Fruit fly (Drosophila melanogaster) whole organism, embryonic: ENCODE results near the gene SerRS-m.

Experiments used
- Atf6 ChIP-seq: fragments of 200-800 bp; sonication (Bioruptor generic); IDR thresholded peaks from 2 replicates; pipeline ENCODE4 v1.3.6; 2022; ENCODE audit warnings: missing biosample characterization, missing genetic modification characterization
- B-H2 ChIP-seq: fragments of 200-800 bp; sonication (Bioruptor generic); optimal IDR thresholded peaks from 2 replicates; lab custom pipeline; 2018; ENCODE audit warnings: missing biosample characterization, mild to moderate bottlenecking, missing genetic modification characterization
- CG10431 ChIP-seq: fragments of 200-800 bp; sonication (Bioruptor generic); optimal IDR thresholded peaks from 3 replicates; lab custom pipeline; 2018; ENCODE audit warnings: missing biosample characterization, mild to moderate bottlenecking, missing genetic modification characterization
- CG11093 ChIP-seq: fragments of 200-800 bp; sonication (Bioruptor generic); IDR thresholded peaks from 3 replicates; pipeline ENCODE4 v1.3.6; 2022; ENCODE audit warnings: missing biosample characterization, missing genetic modification characterization
- CG11456 ChIP-seq: fragments of 200-800 bp; sonication (Bioruptor generic); IDR thresholded peaks from 3 replicates; pipeline ENCODE4 v1.3.6; 2022; ENCODE audit warnings: missing biosample characterization, missing genetic modification characterization
- CG12155 ChIP-seq: fragments of 200-800 bp; sonication (Bioruptor generic); optimal IDR thresholded peaks from 3 replicates; lab custom pipeline; 2016; ENCODE audit warnings: missing biosample characterization, missing genetic modification characterization
- CG12942 ChIP-seq: fragments of 200-800 bp; sonication (Bioruptor generic); optimal IDR thresholded peaks from 3 replicates; lab custom pipeline; 2016; ENCODE audit warnings: missing biosample characterization, missing genetic modification characterization
- CG1602 ChIP-seq: fragments of 200-800 bp; sonication (Bioruptor generic); optimal IDR thresholded peaks from 3 replicates; lab custom pipeline; 2016; ENCODE audit warnings: missing biosample characterization, missing genetic modification characterization
- CG1603 ChIP-seq: fragments of 200-800 bp; sonication (Bioruptor generic); optimal IDR thresholded peaks from 2 replicates; lab custom pipeline; 2019; ENCODE audit warnings: missing biosample characterization, mild to moderate bottlenecking, missing genetic modification characterization, moderate library complexity
- CG16815 ChIP-seq: fragments of 200-800 bp; sonication (Bioruptor generic); optimal IDR thresholded peaks from 3 replicates; lab custom pipeline; 2017; ENCODE audit warnings: missing biosample characterization, mild to moderate bottlenecking, missing genetic modification characterization
- CG34422 ChIP-seq: fragments of 200-800 bp; sonication (Bioruptor generic); IDR thresholded peaks from 3 replicates; pipeline ENCODE4 v1.3.6; 2022; ENCODE audit warnings: missing biosample characterization, missing genetic modification characterization
- D ChIP-seq, 2 experiments: fragments of 200-800 bp in 1 of 2; fragments of >200 bp in 1 of 2; sonication (Bioruptor generic) in 1 of 2; optimal IDR thresholded peaks; 2 replicates in 1 of 2; 3 replicates in 1 of 2; lab custom pipeline; 2017; ENCODE audit warnings: mild to moderate bottlenecking in 1 of 2, missing biosample characterization in 1 of 2, missing genetic modification characterization in 1 of 2, missing genetic modification reagents in 1 of 2
- D19B ChIP-seq: fragments of 200-800 bp; sonication (Bioruptor generic); optimal IDR thresholded peaks from 2 replicates; lab custom pipeline; 2017; ENCODE audit warnings: missing biosample characterization, mild to moderate bottlenecking, missing genetic modification characterization
- ERR ChIP-seq: fragments of 200-800 bp; sonication (Bioruptor generic); optimal IDR thresholded peaks from 2 replicates; lab custom pipeline; 2016; ENCODE audit warnings: missing biosample characterization, missing genetic modification characterization
- Hey ChIP-seq: fragments of 200-800 bp; sonication (Bioruptor generic); optimal IDR thresholded peaks from 3 replicates; lab custom pipeline; 2018; ENCODE audit warnings: missing biosample characterization, mild to moderate bottlenecking, missing genetic modification characterization
- HmgD ChIP-seq: fragments of 200-800 bp; sonication (Bioruptor generic); optimal IDR thresholded peaks from 3 replicates; lab custom pipeline; 2016; ENCODE audit warnings: missing biosample characterization, missing genetic modification characterization
- Hmr ChIP-seq: fragments of 200-800 bp; sonication (Bioruptor generic); optimal IDR thresholded peaks from 3 replicates; lab custom pipeline; 2017; ENCODE audit warnings: mild to moderate bottlenecking, missing biosample characterization, missing genetic modification reagents, missing genetic modification characterization
- MBD-R2 ChIP-seq: fragments of 200-800 bp; sonication (Bioruptor generic); IDR thresholded peaks from 2 replicates; pipeline ENCODE4 v1.3.6; 2022; ENCODE audit warnings: missing biosample characterization, missing genetic modification characterization
- Med ChIP-seq: fragments of 200-800 bp; sonication (Bioruptor generic); peaks from one replicate; lab custom pipeline; 2016; ENCODE audit warnings: missing biosample characterization, missing genetic modification characterization, mild to moderate bottlenecking, inconsistent platforms, moderate library complexity
- Mrtf ChIP-seq: fragments of 200-800 bp; sonication (Bioruptor generic); IDR thresholded peaks from 3 replicates; pipeline ENCODE4 v1.3.6; 2022; ENCODE audit warnings: missing biosample characterization, missing genetic modification characterization
- Pdp1 ChIP-seq, 2 experiments: fragments of 200-800 bp; sonication (Bioruptor generic); optimal IDR thresholded peaks; 3 replicates each; lab custom pipeline; 2016; ENCODE audit warnings: missing biosample characterization in 2 of 2, missing genetic modification characterization in 2 of 2, mild to moderate bottlenecking in 1 of 2, moderate library complexity in 1 of 2
- Ravus ChIP-seq: fragments of 200-800 bp; sonication (Bioruptor generic); IDR thresholded peaks from 2 replicates; pipeline ENCODE4 v1.3.6; 2022; ENCODE audit warnings: missing biosample characterization, missing genetic modification characterization
- Scr ChIP-seq: fragments of 200-800 bp; sonication (Bioruptor generic); IDR thresholded peaks from 2 replicates; pipeline ENCODE4 v1.3.6; 2022; ENCODE audit warnings: missing biosample characterization, missing genetic modification characterization; ENCODE audit not compliant: partially characterized antibody
- Vsx1 ChIP-seq: fragments of 200-800 bp; sonication (Bioruptor generic); optimal IDR thresholded peaks from 2 replicates; lab custom pipeline; 2017; ENCODE audit warnings: missing biosample characterization, mild to moderate bottlenecking, missing genetic modification characterization, missing genetic modification reagents
- YL-1 ChIP-seq: fragments of 200-800 bp; sonication (Bioruptor generic); optimal IDR thresholded peaks from 3 replicates; lab custom pipeline; 2017; ENCODE audit warnings: missing biosample characterization, mild to moderate bottlenecking, missing genetic modification characterization
- cg ChIP-seq: fragments of 200-800 bp; sonication (Bioruptor generic); optimal IDR thresholded peaks from 3 replicates; lab custom pipeline; 2019; ENCODE audit warnings: missing biosample characterization, mild to moderate bottlenecking, missing genetic modification characterization, moderate library complexity
- corto ChIP-seq: fragments of 200-800 bp; sonication (Bioruptor generic); optimal IDR thresholded peaks from 2 replicates; lab custom pipeline; 2016; ENCODE audit warnings: missing biosample characterization, mild to moderate bottlenecking, missing genetic modification characterization, moderate library complexity
- en ChIP-seq: fragments of 200-800 bp; sonication (Bioruptor generic); optimal IDR thresholded peaks from 2 replicates; lab custom pipeline; 2016; ENCODE audit warnings: missing biosample characterization, missing genetic modification characterization
- ewg ChIP-seq: fragments of 200-800 bp; sonication (Bioruptor generic); optimal IDR thresholded peaks from 3 replicates; lab custom pipeline; 2017; ENCODE audit warnings: mild to moderate bottlenecking, missing biosample characterization, missing genetic modification reagents, missing genetic modification characterization
- grn ChIP-seq: fragments of 200-800 bp; sonication (Bioruptor generic); optimal IDR thresholded peaks from 3 replicates; lab custom pipeline; 2017; ENCODE audit warnings: missing biosample characterization, missing genetic modification characterization
- odd ChIP-seq: fragments of 200-800 bp; sonication (Bioruptor generic); optimal IDR thresholded peaks from 2 replicates; lab custom pipeline; 2017; ENCODE audit warnings: missing biosample characterization, mild to moderate bottlenecking, missing genetic modification characterization
- phol ChIP-seq: fragments of 200-800 bp; sonication (Bioruptor generic); optimal IDR thresholded peaks from 3 replicates; lab custom pipeline; 2018; ENCODE audit warnings: missing biosample characterization, mild to moderate bottlenecking, missing genetic modification characterization, moderate library complexity
- pnt ChIP-seq: fragments of 200-800 bp; sonication (Bioruptor generic); optimal IDR thresholded peaks from 3 replicates; lab custom pipeline; 2016; ENCODE audit warnings: missing biosample characterization, missing genetic modification characterization
- ranshi ChIP-seq: fragments of 200-800 bp; sonication (Bioruptor generic); IDR thresholded peaks from 2 replicates; pipeline ENCODE4 v1.3.6; 2022; ENCODE audit warnings: missing biosample characterization, missing genetic modification characterization
- repo ChIP-seq: fragments of 200-800 bp; sonication (Bioruptor generic); optimal IDR thresholded peaks from 2 replicates; lab custom pipeline; 2016; ENCODE audit warnings: missing biosample characterization, missing genetic modification characterization
- ro ChIP-seq: fragments of 200-800 bp; sonication (Bioruptor generic); IDR thresholded peaks from 2 replicates; pipeline ENCODE4 v1.3.6; 2022; ENCODE audit warnings: missing biosample characterization, missing genetic modification characterization
- sc ChIP-seq, 3 experiments: fragments of >200 bp in 2 of 3; fragments of 200-800 bp in 1 of 3; sonication (Bioruptor generic) in 1 of 3; optimal IDR thresholded peaks; 2 replicates in 2 of 3; 3 replicates in 1 of 3; lab custom pipeline; 2017; ENCODE audit warnings: mild to moderate bottlenecking in 1 of 3, missing biosample characterization in 1 of 3, missing genetic modification characterization in 1 of 3, missing genetic modification reagents in 1 of 3
- seq ChIP-seq: fragments of 200-800 bp; sonication (Bioruptor generic); IDR thresholded peaks from 2 replicates; pipeline ENCODE4 v1.3.6; 2022; ENCODE audit warnings: missing biosample characterization, missing genetic modification characterization
- sim ChIP-seq: fragments of 200-800 bp; sonication (Bioruptor generic); IDR thresholded peaks from 2 replicates; pipeline ENCODE4 v1.3.6; 2022; ENCODE audit warnings: missing biosample characterization, missing genetic modification characterization
- sna ChIP-seq: fragments of 200-800 bp; sonication (Bioruptor generic); IDR thresholded peaks from 2 replicates; pipeline ENCODE4 v1.3.6; 2022; ENCODE audit warnings: missing biosample characterization, missing genetic modification characterization; ENCODE audit not compliant: partially characterized antibody
- tup ChIP-seq: fragments of 200-800 bp; sonication (Bioruptor generic); optimal IDR thresholded peaks from 2 replicates; lab custom pipeline; 2016; ENCODE audit warnings: missing biosample characterization, mild to moderate bottlenecking, missing genetic modification characterization, moderate library complexity
- vnd ChIP-seq: fragments of 200-800 bp; sonication (Bioruptor generic); IDR thresholded peaks from 3 replicates; pipeline ENCODE4 v1.3.6; 2022; ENCODE audit warnings: missing biosample characterization, missing genetic modification characterization; ENCODE audit not compliant: partially characterized antibody
- wdn ChIP-seq: fragments of 200-800 bp; sonication (Bioruptor generic); IDR thresholded peaks from 2 replicates; pipeline ENCODE4 v1.3.6; 2022; ENCODE audit warnings: missing biosample characterization, missing genetic modification characterization
- z ChIP-seq: fragments of 200-800 bp; sonication (Bioruptor generic); IDR thresholded peaks from 3 replicates; pipeline ENCODE4 v1.3.6; 2022; ENCODE audit warnings: missing biosample characterization, missing genetic modification characterization

The SerRS-m gene

dm6 chr3R:15374397-15374796 lies 33.9 kb downstream of the SerRS-m start, which contains the start of gene Rbp (continued):
- no peak for TF ChIP-seq phol (tag; lab: Kevin White, UChicago)
- no peak for TF ChIP-seq Vsx1 (GFP tag; lab: Kevin White, UChicago)
- TF ChIP-seq HmgD (GFP tag; lab: Kevin White, UChicago) = no peak
- TF ChIP-seq grn (GFP tag; lab: Kevin White, UChicago) = no peak
- peak; percentile 59 for TF ChIP-seq seq (GFP tag; lab: Robert Waterston, UW)
- TF ChIP-seq D (optimal IDR thresholded peaks at IDR 0.05; lab: Kevin White, UChicago) = no peak
- no peak for TF ChIP-seq D (GFP tag; optimal IDR thresholded peaks at IDR 0.05; lab: Kevin White, UChicago)
- no peak for TF ChIP-seq Hey (tag; lab: Kevin White, UChicago)
- 0 out of 3 replicates have a peak, but pooled peaks have one; percentile 17 for TF ChIP-seq CG34422
- TF ChIP-seq CG16815 = no peak
- no peak for TF ChIP-seq ERR (GFP tag; lab: Kevin White, UChicago)
- TF ChIP-seq wdn (GFP tag; lab: Robert Waterston, UW) = no peak
- TF ChIP-seq cg (GFP tag; lab: Kevin White, UChicago) = peak; percentile 28
- TF ChIP-seq z (GFP tag; lab: Robert Waterston, UW) = 0 out of 3 replicates have a peak, but pooled peaks have one; percentile 39
- TF ChIP-seq CG11456 (GFP tag; lab: Robert Waterston, UW) = no peak
- TF ChIP-seq en (GFP tag; lab: Kevin White, UChicago) = no peak
- peak; percentile 22 for TF ChIP-seq YL-1 (GFP tag; lab: Kevin White, UChicago)
- no peak for TF ChIP-seq D19B
- no peak for TF ChIP-seq Mrtf (GFP tag; lab: Robert Waterston, UW)
- TF ChIP-seq Hmr = no peak
- TF ChIP-seq CG1602 = no peak
- TF ChIP-seq sna (GFP tag; lab: Robert Waterston, UW) = no peak
- no peak for TF ChIP-seq CG11093 (GFP tag; lab: Robert Waterston, UW)
- TF ChIP-seq sim (GFP tag; lab: Robert Waterston, UW) = no peak
- TF ChIP-seq ro (GFP tag; lab: Robert Waterston, UW) = no peak
- no peak for TF ChIP-seq corto
- TF ChIP-seq tup (GFP tag; lab: Kevin White, UChicago) = no peak
- TF ChIP-seq Scr (GFP tag; lab: Robert Waterston, UW) = no peak
- no peak; the same call in 1 of the 2 replicates for TF ChIP-seq MBD-R2 (GFP tag; lab: Robert Waterston, UW)
- no peak for TF ChIP-seq CG12155 (GFP tag; lab: Kevin White, UChicago)
- TF ChIP-seq sc (optimal IDR thresholded peaks at IDR 0.05; lab: Kevin White, UChicago) = no peak
- no peak for TF ChIP-seq sc (GFP tag; optimal IDR thresholded peaks at IDR 0.05; lab: Kevin White, UChicago)
- no peak for TF ChIP-seq Atf6
- peak; percentile 58 for TF ChIP-seq Med (GFP tag; lab: Kevin White, UChicago)
- peak; percentile 36 for TF ChIP-seq ewg (GFP tag; lab: Kevin White, UChicago)
- TF ChIP-seq CG1603 = no peak
- no peak for TF ChIP-seq B-H2
- no peak for TF ChIP-seq odd (GFP tag; lab: Kevin White, UChicago)
- no peak for TF ChIP-seq ranshi (GFP tag; lab: Robert Waterston, UW)
- TF ChIP-seq Ravus (GFP tag; lab: Robert Waterston, UW) = no peak
- no peak for TF ChIP-seq Pdp1 (GFP tag; optimal IDR thresholded peaks at IDR 0.05; lab: Kevin White, UChicago)
- no peak for TF ChIP-seq CG10431 (GFP tag; lab: Kevin White, UChicago)
- TF ChIP-seq pnt = no peak
- no peak for TF ChIP-seq CG12942 (GFP tag; lab: Kevin White, UChicago)
- no peak for TF ChIP-seq vnd (GFP tag; lab: Robert Waterston, UW)
- TF ChIP-seq repo (GFP tag; lab: Kevin White, UChicago) = no peak
